Fruit fly (Drosophila melanogaster) whole organism, embryonic: ENCODE data around the gene CG34451.

ENCODE experiments used
- ATbp ChIP-seq: fragments of 200-800 bp; sonication (Bioruptor generic); optimal IDR thresholded peaks from 2 replicates; lab custom pipeline; 2017; ENCODE audit warnings: missing biosample characterization, mild to moderate bottlenecking, missing genetic modification characterization, missing genetic modification reagents
- Asciz ChIP-seq: fragments of 200-800 bp; sonication (Bioruptor generic); optimal IDR thresholded peaks from 2 replicates; lab custom pipeline; 2017; ENCODE audit warnings: missing biosample characterization, mild to moderate bottlenecking, missing genetic modification characterization, missing genetic modification reagents
- Atf3 ChIP-seq: fragments of 200-800 bp; sonication (Bioruptor generic); optimal IDR thresholded peaks from 3 replicates; lab custom pipeline; 2016; ENCODE audit warnings: missing biosample characterization, missing genetic modification characterization
- CG12236 ChIP-seq: fragments of 200-800 bp; sonication (Bioruptor generic); optimal IDR thresholded peaks from 2 replicates; lab custom pipeline; 2016; ENCODE audit warnings: missing biosample characterization, missing genetic modification characterization
- CG13775 ChIP-seq: fragments of 200-800 bp; sonication (Bioruptor generic); optimal IDR thresholded peaks from 3 replicates; lab custom pipeline; 2017; ENCODE audit warnings: missing biosample characterization, mild to moderate bottlenecking, missing genetic modification characterization
- CG14441 ChIP-seq: fragments of 200-800 bp; sonication (Bioruptor generic); IDR thresholded peaks from 2 replicates; pipeline ENCODE4 v1.3.6; 2022; ENCODE audit warnings: missing biosample characterization, missing genetic modification characterization
- CG14710 ChIP-seq: fragments of 200-800 bp; sonication (Bioruptor generic); optimal IDR thresholded peaks from 3 replicates; lab custom pipeline; 2019; ENCODE audit warnings: missing biosample characterization, mild to moderate bottlenecking, missing genetic modification characterization, moderate library complexity
- CG17328 ChIP-seq: fragments of 200-800 bp; sonication (Bioruptor generic); IDR thresholded peaks from 2 replicates; pipeline ENCODE4 v1.3.6; 2022; ENCODE audit warnings: missing biosample characterization, missing genetic modification characterization
- CG17385 ChIP-seq: fragments of 200-800 bp; sonication (Bioruptor generic); optimal IDR thresholded peaks from 3 replicates; lab custom pipeline; 2018; ENCODE audit warnings: missing biosample characterization, mild to moderate bottlenecking, missing genetic modification characterization
- CG17829 ChIP-seq: fragments of 200-800 bp; optimal IDR thresholded peaks from 2 replicates; lab custom pipeline; 2019; ENCODE audit warnings: missing biosample characterization, mild to moderate bottlenecking, missing genetic modification characterization, moderate library complexity
- CG5245 ChIP-seq: fragments of 200-800 bp; sonication (Bioruptor generic); optimal IDR thresholded peaks from 3 replicates; lab custom pipeline; 2016; ENCODE audit warnings: missing biosample characterization, missing genetic modification characterization
- CG6813 ChIP-seq: fragments of 200-800 bp; sonication (Bioruptor generic); optimal IDR thresholded peaks from 2 replicates; lab custom pipeline; 2017; ENCODE audit warnings: missing biosample characterization, missing genetic modification characterization, mild to moderate bottlenecking, moderate library complexity, missing genetic modification reagents
- CG6854 ChIP-seq: fragments of 200-800 bp; sonication (Bioruptor generic); optimal IDR thresholded peaks from 3 replicates; lab custom pipeline; 2017; ENCODE audit warnings: missing biosample characterization, mild to moderate bottlenecking, missing genetic modification characterization
- CG7556 ChIP-seq: fragments of 200-800 bp; sonication (Bioruptor generic); optimal IDR thresholded peaks from 2 replicates; lab custom pipeline; 2017; ENCODE audit warnings: missing biosample characterization, mild to moderate bottlenecking, missing genetic modification characterization
- CG8924 ChIP-seq: fragments of 200-800 bp; optimal IDR thresholded peaks from 3 replicates; lab custom pipeline; 2019; ENCODE audit warnings: missing biosample characterization, mild to moderate bottlenecking, missing genetic modification characterization, moderate library complexity
- Camta ChIP-seq: fragments of 200-800 bp; sonication (Bioruptor generic); optimal IDR thresholded peaks from 2 replicates; lab custom pipeline; 2016; ENCODE audit warnings: missing biosample characterization, missing genetic modification characterization
- D19A ChIP-seq: fragments of 200-800 bp; optimal IDR thresholded peaks from 3 replicates; lab custom pipeline; 2019; ENCODE audit warnings: missing biosample characterization, mild to moderate bottlenecking, missing genetic modification characterization, moderate library complexity
- Dek ChIP-seq: fragments of 200-800 bp; sonication (Bioruptor generic); optimal IDR thresholded peaks from 3 replicates; lab custom pipeline; 2019; ENCODE audit warnings: missing biosample characterization, mild to moderate bottlenecking, missing genetic modification characterization, moderate library complexity
- Dll ChIP-seq: fragments of 200-800 bp; sonication (Bioruptor generic); IDR thresholded peaks from 4 replicates; pipeline ENCODE4 v1.3.6; 2022; ENCODE audit warnings: missing biosample characterization, missing genetic modification characterization; ENCODE audit not compliant: partially characterized antibody
- E2f2 ChIP-seq: fragments of 200-800 bp; sonication (Bioruptor generic); IDR thresholded peaks from 2 replicates; pipeline ENCODE4 v1.3.6; 2022; ENCODE audit warnings: missing biosample characterization, missing genetic modification characterization
- HLH3B ChIP-seq: fragments of 200-800 bp; sonication (Bioruptor generic); IDR thresholded peaks from 2 replicates; pipeline ENCODE4 v1.3.6; 2022; ENCODE audit warnings: missing biosample characterization, missing genetic modification characterization
- Scr ChIP-seq: fragments of 200-800 bp; sonication (Bioruptor generic); IDR thresholded peaks from 2 replicates; pipeline ENCODE4 v1.3.6; 2022; ENCODE audit warnings: missing biosample characterization, missing genetic modification characterization; ENCODE audit not compliant: partially characterized antibody
- Spps ChIP-seq: fragments of 200-800 bp; sonication (Bioruptor generic); optimal IDR thresholded peaks from 2 replicates; lab custom pipeline; 2018; ENCODE audit warnings: missing biosample characterization, mild to moderate bottlenecking, missing genetic modification characterization
- Sry-β ChIP-seq: fragments of 200-800 bp; sonication (Bioruptor generic); optimal IDR thresholded peaks from 2 replicates; lab custom pipeline; 2018; ENCODE audit warnings: missing biosample characterization, mild to moderate bottlenecking, missing genetic modification characterization, moderate library complexity
- TFAM ChIP-seq: fragments of 200-800 bp; sonication (Bioruptor generic); optimal IDR thresholded peaks from 2 replicates; lab custom pipeline; 2017; ENCODE audit warnings: missing biosample characterization, missing genetic modification characterization, inconsistent platforms
- Trl ChIP-seq, 3 experiments: fragments of >200 bp in 2 of 3; fragments of 200-800 bp in 1 of 3; sonication (Bioruptor generic) in 1 of 3; optimal IDR thresholded peaks; 2 replicates in 1 of 3; 3 replicates in 2 of 3; lab custom pipeline; 2016 to 2017; ENCODE audit warnings: missing biosample characterization in 1 of 3, missing genetic modification characterization in 1 of 3
- ase ChIP-seq: fragments of 200-800 bp; sonication (Bioruptor generic); IDR thresholded peaks from 3 replicates; pipeline ENCODE4 v1.3.6; 2022; ENCODE audit warnings: missing biosample characterization, missing genetic modification characterization
- bcd ChIP-seq: fragments of 200-800 bp; sonication (Bioruptor generic); optimal IDR thresholded peaks from 2 replicates; lab custom pipeline; 2017; ENCODE audit warnings: missing biosample characterization, mild to moderate bottlenecking, missing genetic modification characterization
- chn ChIP-seq: fragments of 200-800 bp; sonication (Bioruptor generic); optimal IDR thresholded peaks from 2 replicates; lab custom pipeline; 2016; ENCODE audit warnings: missing biosample characterization, missing genetic modification characterization
- corto ChIP-seq: fragments of 200-800 bp; sonication (Bioruptor generic); optimal IDR thresholded peaks from 2 replicates; lab custom pipeline; 2016; ENCODE audit warnings: missing biosample characterization, mild to moderate bottlenecking, missing genetic modification characterization, moderate library complexity
- crol ChIP-seq: fragments of 200-800 bp; sonication (Bioruptor generic); IDR thresholded peaks from 2 replicates; pipeline ENCODE4 v1.3.6; 2022; ENCODE audit warnings: missing biosample characterization, missing genetic modification characterization
- crp ChIP-seq, 2 experiments: fragments of 200-800 bp; sonication (Bioruptor generic); optimal IDR thresholded peaks; 2 replicates in 1 of 2; 3 replicates in 1 of 2; lab custom pipeline; 2017; ENCODE audit warnings: missing biosample characterization in 2 of 2, missing genetic modification characterization in 2 of 2, mild to moderate bottlenecking in 1 of 2, moderate library complexity in 1 of 2
- danr ChIP-seq: fragments of 200-800 bp; sonication (Bioruptor generic); IDR thresholded peaks from 2 replicates; pipeline ENCODE4 v1.3.6; 2022; ENCODE audit warnings: missing biosample characterization, missing genetic modification characterization
- esg ChIP-seq: fragments of 200-800 bp; sonication (Bioruptor generic); conservative IDR thresholded peaks from 2 replicates; pipeline ENCODE4 v1.3.6; 2022; ENCODE audit warnings: missing biosample characterization, missing genetic modification characterization
- fd102C ChIP-seq: fragments of 200-800 bp; sonication (Bioruptor generic); optimal IDR thresholded peaks from 2 replicates; lab custom pipeline; 2018; ENCODE audit warnings: missing biosample characterization, mild to moderate bottlenecking, missing genetic modification characterization, moderate library complexity
- fu2 ChIP-seq: fragments of 200-800 bp; sonication (Bioruptor generic); optimal IDR thresholded peaks from 2 replicates; lab custom pipeline; 2016; ENCODE audit warnings: missing biosample characterization, missing genetic modification characterization
- ham ChIP-seq: fragments of 200-800 bp; sonication (Bioruptor generic); IDR thresholded peaks from 2 replicates; pipeline ENCODE4 v1.3.6; 2022; ENCODE audit warnings: missing biosample characterization, missing genetic modification characterization
- lbe ChIP-seq: fragments of 200-800 bp; sonication (Bioruptor generic); optimal IDR thresholded peaks from 2 replicates; lab custom pipeline; 2016; ENCODE audit warnings: missing biosample characterization, mild to moderate bottlenecking, missing genetic modification characterization
- nerfin-2 ChIP-seq: fragments of 200-800 bp; sonication (Bioruptor generic); IDR thresholded peaks from 2 replicates; pipeline ENCODE4 v1.3.6; 2022; ENCODE audit warnings: missing biosample characterization, missing genetic modification characterization; ENCODE audit not compliant: partially characterized antibody
- otp ChIP-seq: fragments of 200-800 bp; sonication (Bioruptor generic); IDR thresholded peaks from 3 replicates; pipeline ENCODE4, ENCODE4 v1.3.6; 2022; ENCODE audit warnings: missing biosample characterization, missing genetic modification characterization
- pho ChIP-seq: fragments of 200-800 bp; sonication (Bioruptor generic); optimal IDR thresholded peaks from 2 replicates; lab custom pipeline; 2016; ENCODE audit warnings: missing biosample characterization, missing genetic modification characterization
- ranshi ChIP-seq: fragments of 200-800 bp; sonication (Bioruptor generic); IDR thresholded peaks from 2 replicates; pipeline ENCODE4 v1.3.6; 2022; ENCODE audit warnings: missing biosample characterization, missing genetic modification characterization
- rib ChIP-seq: fragments of 200-800 bp; sonication (Bioruptor generic); IDR thresholded peaks from 2 replicates; pipeline ENCODE4 v1.3.6; 2022; ENCODE audit warnings: missing biosample characterization, missing genetic modification characterization
- schlank ChIP-seq: fragments of 200-800 bp; sonication (Bioruptor generic); optimal IDR thresholded peaks from 2 replicates; lab custom pipeline; 2018; ENCODE audit warnings: missing biosample characterization, mild to moderate bottlenecking, missing genetic modification characterization
- seq ChIP-seq: fragments of 200-800 bp; sonication (Bioruptor generic); IDR thresholded peaks from 2 replicates; pipeline ENCODE4 v1.3.6; 2022; ENCODE audit warnings: missing biosample characterization, missing genetic modification characterization
- sna ChIP-seq: fragments of 200-800 bp; sonication (Bioruptor generic); IDR thresholded peaks from 2 replicates; pipeline ENCODE4 v1.3.6; 2022; ENCODE audit warnings: missing biosample characterization, missing genetic modification characterization; ENCODE audit not compliant: partially characterized antibody
- sqz ChIP-seq: fragments of 200-800 bp; sonication (Bioruptor generic); optimal IDR thresholded peaks from 3 replicates; lab custom pipeline; 2018; ENCODE audit warnings: missing biosample characterization, mild to moderate bottlenecking, missing genetic modification characterization
- ttk ChIP-seq: fragments of 200-800 bp; sonication (Bioruptor generic); IDR thresholded peaks from 2 replicates; pipeline ENCODE4 v2.1.2; 2022; ENCODE audit warnings: missing biosample characterization, missing genetic modification characterization
- vnd ChIP-seq: fragments of 200-800 bp; sonication (Bioruptor generic); IDR thresholded peaks from 3 replicates; pipeline ENCODE4 v1.3.6; 2022; ENCODE audit warnings: missing biosample characterization, missing genetic modification characterization; ENCODE audit not compliant: partially characterized antibody

Gene CG34451

DNA sequence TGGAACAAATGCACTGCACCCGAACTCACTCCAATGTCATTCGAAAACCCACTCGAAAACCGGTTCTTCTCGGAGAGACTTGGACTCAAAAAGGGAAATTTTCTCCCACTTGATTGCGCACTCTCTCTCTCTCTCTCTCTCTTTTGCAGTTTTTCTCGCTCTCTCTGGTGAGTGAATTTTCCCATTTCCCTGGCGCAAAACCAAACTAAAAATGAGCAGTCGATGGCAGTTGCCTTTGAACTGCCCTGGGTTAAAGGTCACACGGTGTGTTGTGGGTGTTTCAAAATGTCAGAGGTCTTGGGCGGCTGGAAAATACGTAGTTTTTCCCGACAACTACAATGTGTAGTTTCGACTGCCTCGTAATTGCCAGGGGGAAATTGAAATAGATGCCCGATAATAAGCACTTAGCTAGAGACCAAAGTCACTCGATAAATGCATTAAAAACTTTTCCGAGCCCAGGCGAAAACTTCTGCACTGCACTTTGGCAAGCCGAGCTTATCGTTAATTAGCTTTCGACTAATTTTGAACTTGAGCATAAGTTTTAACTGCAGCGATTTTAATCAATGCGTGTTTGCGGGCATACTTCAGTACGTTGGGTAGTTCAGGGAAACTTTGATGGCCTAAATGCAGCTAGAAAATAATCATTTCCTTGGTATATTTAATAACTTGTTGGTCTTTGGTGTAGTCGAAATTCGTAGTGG is 37.6 kb upstream of the CG34451 start (continued):
- peak; percentile 22; the same call in 1 of the 2 replicates for TF ChIP-seq HLH3B (GFP tag; lab: Robert Waterston, UW)
- TF ChIP-seq ranshi (GFP tag; lab: Robert Waterston, UW), result no peak
- 0 out of 2 replicates have a peak, but pooled peaks have one; percentile 15 for TF ChIP-seq E2f2
- no peak for TF ChIP-seq vnd (GFP tag; lab: Robert Waterston, UW)
- TF ChIP-seq schlank (tag; lab: Kevin White, UChicago), result no peak
- TF ChIP-seq D19A, result peak; percentile 32
- no peak for TF ChIP-seq crp (GFP tag; optimal IDR thresholded peaks at IDR 0.05; lab: Kevin White, UChicago)
- TF ChIP-seq Atf3 (GFP tag; lab: Kevin White, UChicago), result no peak
- TF ChIP-seq CG7556 (GFP tag; lab: Kevin White, UChicago), result no peak
- TF ChIP-seq CG14441 (GFP tag; lab: Robert Waterston, UW), result no peak
- no peak for TF ChIP-seq bcd (GFP tag; lab: Kevin White, UChicago)
- no peak for TF ChIP-seq CG14710 (tag; lab: Kevin White, UChicago)
- peak; percentile 60; the same call in 1 of the 2 replicates for TF ChIP-seq sna (GFP tag; lab: Robert Waterston, UW)
- peak; percentile 53 for TF ChIP-seq Scr (GFP tag; lab: Robert Waterston, UW)
- peak; percentile 74 for TF ChIP-seq CG17829 (tag; lab: Kevin White, UChicago)
- no peak; the same call in 1 of the 2 replicates for TF ChIP-seq seq
- no peak for TF ChIP-seq ham (GFP tag; lab: Robert Waterston, UW)
- peak; percentile 12 for TF ChIP-seq fd102C
- TF ChIP-seq Sry-β (GFP tag; lab: Kevin White, UChicago), result no peak
- TF ChIP-seq CG6813, result no peak
- no peak for TF ChIP-seq Dek (tag; lab: Kevin White, UChicago)
- TF ChIP-seq fu2 (GFP tag; lab: Kevin White, UChicago), result no peak
- no peak for TF ChIP-seq ase (GFP tag; lab: Robert Waterston, UW)
- TF ChIP-seq ttk (GFP tag; lab: Robert Waterston, UW), result no peak
- TF ChIP-seq rib (GFP tag; lab: Robert Waterston, UW), result no peak
- TF ChIP-seq esg (GFP tag; lab: Robert Waterston, UW), result no peak
- TF ChIP-seq TFAM, result no peak
- TF ChIP-seq danr, result no peak
- no peak for TF ChIP-seq crol (GFP tag; lab: Robert Waterston, UW)
- no peak for TF ChIP-seq CG13775 (GFP tag; lab: Kevin White, UChicago)
- TF ChIP-seq CG17328, result no peak; the same call in 1 of the 2 replicates
- no peak for TF ChIP-seq CG6854 (GFP tag; lab: Kevin White, UChicago)
- TF ChIP-seq Asciz (GFP tag; lab: Kevin White, UChicago), result no peak
- TF ChIP-seq Camta (GFP tag; lab: Kevin White, UChicago), result no peak
- no peak for TF ChIP-seq corto (GFP tag; lab: Kevin White, UChicago)
- TF ChIP-seq lbe, result no peak
- no peak for TF ChIP-seq nerfin-2
- TF ChIP-seq CG8924 (tag; lab: Kevin White, UChicago), result no peak
- no peak for TF ChIP-seq Dll (GFP tag; lab: Robert Waterston, UW)
- TF ChIP-seq sqz (GFP tag; lab: Kevin White, UChicago), result peak; percentile 26
- TF ChIP-seq CG17385, result peak; percentile 26
- TF ChIP-seq Trl (optimal IDR thresholded peaks at IDR 0.05; lab: Kevin White, UChicago), result peak; percentile 99
- peak; percentile 76 for TF ChIP-seq Trl (GFP tag; optimal IDR thresholded peaks at IDR 0.05; lab: Kevin White, UChicago)
- no peak for TF ChIP-seq CG12236 (GFP tag; lab: Kevin White, UChicago)
- no peak for TF ChIP-seq Spps (tag; lab: Kevin White, UChicago)
- no peak for TF ChIP-seq ATbp (GFP tag; lab: Kevin White, UChicago)
- 0 out of 3 replicates have a peak, but pooled peaks have one; percentile 24 for TF ChIP-seq otp (GFP tag; lab: Robert Waterston, UW)
- no peak for TF ChIP-seq CG5245 (GFP tag; lab: Kevin White, UChicago)
- TF ChIP-seq chn (GFP tag; lab: Kevin White, UChicago), result no peak
- TF ChIP-seq pho, result no peak
